Worm (Caenorhabditis elegans): ENCODE results near the gene nhr-55.

nhr-55 gene

DNA sequence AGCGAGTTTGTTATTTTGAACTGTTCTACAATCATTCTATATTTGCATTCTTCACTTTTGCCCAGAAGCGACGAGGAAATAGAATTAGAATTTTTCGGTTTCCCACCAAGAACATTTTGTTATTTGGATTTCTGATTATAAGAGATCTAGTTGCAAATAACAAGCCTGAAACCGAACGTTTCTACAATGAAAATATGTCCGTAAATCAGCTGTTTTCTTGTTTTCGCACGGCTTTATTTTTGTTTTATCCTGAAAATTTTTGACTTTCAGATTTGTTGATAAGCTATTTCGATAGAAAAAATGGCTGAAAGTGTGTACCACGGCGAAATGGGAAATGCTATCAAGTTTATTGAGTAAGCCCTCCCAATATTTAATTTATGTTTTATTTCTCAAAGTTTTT lies 49.6 kb downstream of the nhr-55 start, which contains the start of gene srw-108:
TSS of gene srw-108 (plus strand) at position 301 of the 400 bp plus-strand sequence.
- TF ChIP-seq spr-1 (tag; optimal IDR thresholded peaks at IDR 0.05) (no peak), dmd-9 (GFP tag; IDR thresholded peaks at IDR 0.05) (no peak), F49E8.2 (tag; optimal IDR thresholded peaks at IDR 0.05; ENCODE audit: borderline replicate concordance) (no peak), snpc-4 (tag; optimal IDR thresholded peaks at IDR 0.05) (no peak), daf-8 (GFP tag; IDR thresholded peaks at IDR 0.05) (no peak), gei-8 (GFP tag; optimal IDR thresholded peaks at IDR 0.05) (no peak), saeg-2 (GFP tag; IDR thresholded peaks at IDR 0.05) (no peak), nhr-11 (tag; optimal IDR thresholded peaks at IDR 0.05) (no peak), egl-27 (tag; optimal IDR thresholded peaks at IDR 0.05) (no peak), nhr-48 (tag; optimal IDR thresholded peaks at IDR 0.05) (no peak), madf-9 (GFP tag; conservative IDR thresholded peaks at IDR 0.05) (no peak), nhr-42 (GFP tag; IDR thresholded peaks at IDR 0.05) (no peak), D1046.2 (GFP tag; IDR thresholded peaks at IDR 0.05) (no peak), php-3 (GFP tag; IDR thresholded peaks at IDR 0.05) (no peak), daf-12 (tag; optimal IDR thresholded peaks at IDR 0.05) (no peak), ceh-62 (tag; optimal IDR thresholded peaks at IDR 0.05) (no peak), lsy-2 (tag; optimal IDR thresholded peaks at IDR 0.05) (no peak)

Measured in whole organism, L4 larva.